In the genomic region with DNA sequence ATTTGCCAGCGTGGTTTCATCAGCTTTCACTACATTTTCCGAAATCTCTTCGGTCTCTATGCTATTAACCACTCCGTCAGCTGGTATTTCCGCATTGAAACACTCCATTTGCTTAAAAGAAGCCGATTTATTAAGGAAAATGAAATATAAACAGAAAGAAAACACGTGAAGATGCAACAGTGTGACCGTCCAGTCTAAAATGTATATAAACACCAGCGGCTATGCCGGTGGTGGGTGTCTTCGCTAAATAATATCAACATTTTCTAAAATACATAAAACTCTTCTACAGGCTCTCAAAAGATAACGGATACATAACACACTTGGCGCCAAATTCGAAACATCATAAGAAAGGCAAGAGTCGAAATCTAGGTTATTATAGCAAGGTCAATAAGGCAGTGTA, we compare ENCODE assay signal across 5 fruit fly cellular contexts.
TF ChIP-seq lines count a peak whose summit lies in the region.

A gene (minus strand): TSS at position 196 of the 400 bp plus-strand sequence.

- peak; percentile 29 to 45 for TF ChIP-seq CTCF in S2 (optimal IDR thresholded peaks at IDR 0.05; lab: Kevin White, UChicago)
- TF ChIP-seq CTCF in whole organism, embryonic (GFP tag; optimal IDR thresholded peaks at IDR 0.05; lab: Kevin White, UChicago), result peak; percentile 35

TF ChIP-seq in whole organism, adult, 20 proteins besides CTCF, POLR2A, EP300 and RAD21:
- TF ChIP-seq Crg-1 (GFP tag; optimal IDR thresholded peaks at IDR 0.05; lab: Kevin White, UChicago), result peak; percentile 57
- peak; percentile 19 for TF ChIP-seq CG1620 (GFP tag; optimal IDR thresholded peaks at IDR 0.05; lab: Kevin White, UChicago)
- TF ChIP-seq cic (GFP tag; optimal IDR thresholded peaks at IDR 0.05; lab: Kevin White, UChicago), result peak; percentile 29
- TF ChIP-seq pad (GFP tag; optimal IDR thresholded peaks at IDR 0.05; lab: Kevin White, UChicago), result no peak
- TF ChIP-seq CG33017 (tag; optimal IDR thresholded peaks at IDR 0.05; lab: Kevin White, UChicago), result no peak
- no peak for TF ChIP-seq Clk (GFP tag; optimal IDR thresholded peaks at IDR 0.05; lab: Kevin White, UChicago)
- peak; percentile 5 for TF ChIP-seq CG11617 (GFP tag; optimal IDR thresholded peaks at IDR 0.05; lab: Kevin White, UChicago)
- TF ChIP-seq CG7045 (GFP tag; optimal IDR thresholded peaks at IDR 0.05; lab: Kevin White, UChicago), result no peak
- no peak for TF ChIP-seq kay (GFP tag; lab: Kevin White, UChicago; ENCODE audit: borderline replicate concordance)
- TF ChIP-seq CG12768 (GFP tag; optimal IDR thresholded peaks at IDR 0.05; lab: Kevin White, UChicago), result no peak
- no peak for TF ChIP-seq CG7101 (tag; optimal IDR thresholded peaks at IDR 0.05; lab: Kevin White, UChicago)
- no peak for TF ChIP-seq Hr96 (GFP tag; optimal IDR thresholded peaks at IDR 0.05; lab: Kevin White, UChicago)
- peak; percentile 99 for TF ChIP-seq Mnt (GFP tag; optimal IDR thresholded peaks at IDR 0.05; lab: Kevin White, UChicago)
- TF ChIP-seq tj (GFP tag; optimal IDR thresholded peaks at IDR 0.05; lab: Kevin White, UChicago), result no peak
- no peak for TF ChIP-seq CG14711 (tag; optimal IDR thresholded peaks at IDR 0.05; lab: Kevin White, UChicago)
- TF ChIP-seq cnc (optimal IDR thresholded peaks at IDR 0.05; lab: Kevin White, UChicago), result no peak
- no peak for TF ChIP-seq bab1 (GFP tag; optimal IDR thresholded peaks at IDR 0.05; lab: Kevin White, UChicago)
- TF ChIP-seq ovo (GFP tag; optimal IDR thresholded peaks at IDR 0.05; lab: Kevin White, UChicago), result no peak
- no peak for TF ChIP-seq CG5204 (GFP tag; optimal IDR thresholded peaks at IDR 0.05; lab: Kevin White, UChicago)
- no peak for TF ChIP-seq toe (GFP tag; optimal IDR thresholded peaks at IDR 0.05; lab: Kevin White, UChicago)

TF ChIP-seq in whole organism, embryonic, 481 proteins besides CTCF, POLR2A, EP300 and RAD21 (continues in another document):
- no peak for TF ChIP-seq eve (GFP tag; optimal IDR thresholded peaks at IDR 0.05; lab: Kevin White, UChicago)
- peak in 1 of 2 experiments; percentile 25 for TF ChIP-seq crp (GFP tag; optimal IDR thresholded peaks at IDR 0.05; lab: Kevin White, UChicago)
- no peak for TF ChIP-seq pan (optimal IDR thresholded peaks at IDR 0.05; lab: Kevin White, UChicago)
- no peak for TF ChIP-seq pan (GFP tag; optimal IDR thresholded peaks at IDR 0.05 in 1 of 2, IDR thresholded peaks at IDR 0.05 in 1 of 2)
- peak; percentile 35; the same call in 1 of the 2 replicates for TF ChIP-seq ssp (GFP tag; IDR thresholded peaks at IDR 0.05; lab: Robert Waterston, UW)
- TF ChIP-seq zfh1 (GFP tag; IDR thresholded peaks at IDR 0.05; lab: Robert Waterston, UW), result peak; percentile 18; the same call in 1 of the 3 replicates
- TF ChIP-seq CG1529 (GFP tag; optimal IDR thresholded peaks at IDR 0.05; lab: Kevin White, UChicago), result no peak
- TF ChIP-seq CG13624 (GFP tag; optimal IDR thresholded peaks at IDR 0.05; lab: Kevin White, UChicago), result peak; percentile 14
- peak; percentile 34 for TF ChIP-seq gcm (GFP tag; optimal IDR thresholded peaks at IDR 0.05; lab: Kevin White, UChicago)
- no peak for TF ChIP-seq CG10565 (GFP tag; optimal IDR thresholded peaks at IDR 0.05; lab: Kevin White, UChicago)
- TF ChIP-seq CG32767 (GFP tag; IDR thresholded peaks at IDR 0.05; lab: Robert Waterston, UW), result no peak
- TF ChIP-seq CG10147 (GFP tag; optimal IDR thresholded peaks at IDR 0.05; lab: Kevin White, UChicago), result peak; percentile 43
- TF ChIP-seq MTF-1 (GFP tag; optimal IDR thresholded peaks at IDR 0.05; lab: Kevin White, UChicago; ENCODE audit: borderline replicate concordance), result no peak
- no peak for TF ChIP-seq gsb (GFP tag; IDR thresholded peaks at IDR 0.05; lab: Robert Waterston, UW)
- TF ChIP-seq Hr78 (GFP tag; optimal IDR thresholded peaks at IDR 0.05; lab: Kevin White, UChicago), result no peak
- no peak for TF ChIP-seq Hey (tag; optimal IDR thresholded peaks at IDR 0.05; lab: Kevin White, UChicago)
- no peak for TF ChIP-seq Deaf1 (tag; optimal IDR thresholded peaks at IDR 0.05; lab: Kevin White, UChicago)
- peak; percentile 19 for TF ChIP-seq CG4854 (GFP tag; optimal IDR thresholded peaks at IDR 0.05; lab: Kevin White, UChicago)
- TF ChIP-seq CG11723 (GFP tag; optimal IDR thresholded peaks at IDR 0.05; lab: Kevin White, UChicago), result no peak
- no peak for TF ChIP-seq az2 (GFP tag; optimal IDR thresholded peaks at IDR 0.05; lab: Kevin White, UChicago)
- peak; percentile 64 for TF ChIP-seq CG17829 (tag; optimal IDR thresholded peaks at IDR 0.05; lab: Kevin White, UChicago)
- TF ChIP-seq sna (GFP tag; IDR thresholded peaks at IDR 0.05; lab: Robert Waterston, UW; ENCODE audit: partially characterized antibody), result no peak

TF ChIP-seq in whole organism, prepupa, 60 proteins besides CTCF, POLR2A, EP300 and RAD21:
- no peak for TF ChIP-seq CG10669 (GFP tag; optimal IDR thresholded peaks at IDR 0.05; lab: Kevin White, UChicago)
- TF ChIP-seq esn (GFP tag; optimal IDR thresholded peaks at IDR 0.05; lab: Kevin White, UChicago), result no peak
- TF ChIP-seq achi (GFP tag; optimal IDR thresholded peaks at IDR 0.05; lab: Kevin White, UChicago), result no peak
- no peak for TF ChIP-seq CG6792 (GFP tag; optimal IDR thresholded peaks at IDR 0.05; lab: Kevin White, UChicago)
- no peak for TF ChIP-seq CG3919 (GFP tag; optimal IDR thresholded peaks at IDR 0.05; lab: Kevin White, UChicago)
- peak; percentile 30 for TF ChIP-seq Sox14 (GFP tag; optimal IDR thresholded peaks at IDR 0.05; lab: Kevin White, UChicago)

TF ChIP-seq in whole organism, wandering third instar larva, 38 proteins besides CTCF, POLR2A, EP300 and RAD21:
- TF ChIP-seq OdsH (GFP tag; optimal IDR thresholded peaks at IDR 0.05; lab: Kevin White, UChicago), result no peak
- peak; percentile 84 for TF ChIP-seq psq (GFP tag; optimal IDR thresholded peaks at IDR 0.05; lab: Kevin White, UChicago)
- TF ChIP-seq jim (GFP tag; optimal IDR thresholded peaks at IDR 0.05; lab: Kevin White, UChicago), result no peak
- TF ChIP-seq sage (GFP tag; optimal IDR thresholded peaks at IDR 0.05; lab: Kevin White, UChicago), result no peak
- peak; percentile 95 for TF ChIP-seq Dif (GFP tag; optimal IDR thresholded peaks at IDR 0.05; lab: Kevin White, UChicago; ENCODE audit: partially characterized antibody)
- no peak for TF ChIP-seq Hr78 (GFP tag; optimal IDR thresholded peaks at IDR 0.05; lab: Kevin White, UChicago)
- no peak for TF ChIP-seq Mio (GFP tag; optimal IDR thresholded peaks at IDR 0.05; lab: Kevin White, UChicago)
- no peak for TF ChIP-seq CG32264 (GFP tag; optimal IDR thresholded peaks at IDR 0.05; lab: Kevin White, UChicago)
- no peak for TF ChIP-seq dmrt93B (GFP tag; optimal IDR thresholded peaks at IDR 0.05; lab: Kevin White, UChicago)
- no peak for TF ChIP-seq Sp1 (GFP tag; optimal IDR thresholded peaks at IDR 0.05; lab: Kevin White, UChicago)
- no peak for TF ChIP-seq sv (GFP tag; optimal IDR thresholded peaks at IDR 0.05; lab: Kevin White, UChicago)
- no peak for TF ChIP-seq Abd-B (GFP tag; optimal IDR thresholded peaks at IDR 0.05; lab: Kevin White, UChicago)
- peak in 1 of 2 experiments; percentile 65 for TF ChIP-seq dl (GFP tag; optimal IDR thresholded peaks at IDR 0.05; lab: Kevin White, UChicago; ENCODE audit: insufficient read depth in 1 of 2, partially characterized antibody in 2 of 2)
- TF ChIP-seq Rel (GFP tag; optimal IDR thresholded peaks at IDR 0.05; lab: Kevin White, UChicago), result no peak
- TF ChIP-seq Rel (tag; optimal IDR thresholded peaks at IDR 0.05; lab: Kevin White, UChicago), result no peak
- TF ChIP-seq Vsx2 (GFP tag; optimal IDR thresholded peaks at IDR 0.05; lab: Kevin White, UChicago; ENCODE audit: partially characterized antibody), result no peak
- TF ChIP-seq HLH106 (tag; optimal IDR thresholded peaks at IDR 0.05; lab: Kevin White, UChicago), result peak; percentile 29
- no peak for TF ChIP-seq dsf (GFP tag; optimal IDR thresholded peaks at IDR 0.05; lab: Kevin White, UChicago; ENCODE audit: borderline replicate concordance)
- TF ChIP-seq CrebA (GFP tag; optimal IDR thresholded peaks at IDR 0.05; lab: Kevin White, UChicago; ENCODE audit: borderline replicate concordance), result no peak
- TF ChIP-seq fru (GFP tag; optimal IDR thresholded peaks at IDR 0.05; lab: Kevin White, UChicago), result no peak
- no peak for TF ChIP-seq Jra (GFP tag; optimal IDR thresholded peaks at IDR 0.05; lab: Kevin White, UChicago)
- TF ChIP-seq pan (optimal IDR thresholded peaks at IDR 0.05; lab: Kevin White, UChicago), result no peak
- TF ChIP-seq Myc (optimal IDR thresholded peaks at IDR 0.05; lab: Kevin White, UChicago), result peak; percentile 66
- no peak for TF ChIP-seq Dfd (GFP tag; optimal IDR thresholded peaks at IDR 0.05; lab: Kevin White, UChicago)
- no peak for TF ChIP-seq usp (GFP tag; optimal IDR thresholded peaks at IDR 0.05; lab: Kevin White, UChicago)
- peak; percentile 18 for TF ChIP-seq Hnf4 (GFP tag; optimal IDR thresholded peaks at IDR 0.05; lab: Kevin White, UChicago)
